Fruit fly (Drosophila melanogaster) whole organism, wandering third instar larva: ENCODE results near the gene mora.

ENCODE experiments used
- Abd-B ChIP-seq: fragments of >200 bp; optimal IDR thresholded peaks from 2 replicates; lab custom pipeline; 2017; ENCODE audit warnings: missing biosample characterization, missing genetic modification characterization
- CG32264 ChIP-seq: fragments of 200-800 bp; sonication (Bioruptor generic); optimal IDR thresholded peaks from 2 replicates; lab custom pipeline; 2016; ENCODE audit warnings: missing biosample characterization, missing genetic modification characterization
- CG9705 ChIP-seq: fragments of 200-800 bp; sonication (Bioruptor generic); optimal IDR thresholded peaks from 2 replicates; lab custom pipeline; 2018; ENCODE audit warnings: missing biosample characterization, mild to moderate bottlenecking, missing genetic modification characterization
- Dfd ChIP-seq: fragments of >200 bp; optimal IDR thresholded peaks from 2 replicates; lab custom pipeline; 2017; ENCODE audit warnings: missing biosample characterization, missing genetic modification characterization
- Dif ChIP-seq: fragments of 200-275, 200-300 bp; sonication (Bioruptor generic); optimal IDR thresholded peaks from 2 replicates; lab custom pipeline; 2018; ENCODE audit warnings: missing biosample characterization, missing genetic modification characterization; ENCODE audit not compliant: partially characterized antibody
- GATAd ChIP-seq: sonication (Bioruptor generic); optimal IDR thresholded peaks from 2 replicates; lab custom pipeline; 2016; ENCODE audit warnings: missing biosample characterization, missing genetic modification characterization
- HLH106 ChIP-seq: fragments of 200-800 bp; optimal IDR thresholded peaks from 3 replicates; lab custom pipeline; 2019; ENCODE audit warnings: missing biosample characterization, mild to moderate bottlenecking, missing genetic modification characterization, moderate library complexity
- Hnf4 ChIP-seq: fragments of 200-800 bp; sonication (Bioruptor generic); optimal IDR thresholded peaks from 2 replicates; lab custom pipeline; 2016; ENCODE audit warnings: missing biosample characterization, mild to moderate bottlenecking, missing genetic modification characterization
- Hr78 ChIP-seq: fragments of >200 bp; optimal IDR thresholded peaks from 2 replicates; lab custom pipeline; 2017; ENCODE audit warnings: missing biosample characterization, missing genetic modification characterization
- Hr83 ChIP-seq: fragments of 200-300 bp; sonication (Bioruptor generic); optimal IDR thresholded peaks from 2 replicates; lab custom pipeline; 2016; ENCODE audit warnings: missing biosample characterization, mild to moderate bottlenecking, missing genetic modification characterization, moderate library complexity; ENCODE audit not compliant: poor library complexity, severe bottlenecking
- Jra ChIP-seq: sonication (Bioruptor generic); optimal IDR thresholded peaks from 2 replicates; lab custom pipeline; 2016; ENCODE audit warnings: missing biosample characterization, missing genetic modification characterization
- Mio ChIP-seq: sonication (Bioruptor generic); optimal IDR thresholded peaks from 2 replicates; lab custom pipeline; 2016; ENCODE audit warnings: missing biosample characterization, missing genetic modification characterization
- Myc ChIP-seq: fragments of >200 bp; optimal IDR thresholded peaks from 2 replicates; lab custom pipeline; 2017
- N ChIP-seq: fragments of >200 bp; optimal IDR thresholded peaks from 2 replicates; lab custom pipeline; 2018; ENCODE audit warnings: missing biosample characterization, missing external identifiers, missing genetic modification characterization
- OdsH ChIP-seq: fragments of 200-800 bp; sonication (Bioruptor generic); optimal IDR thresholded peaks from 2 replicates; lab custom pipeline; 2016; ENCODE audit warnings: missing biosample characterization, mild to moderate bottlenecking, missing genetic modification characterization
- Rel ChIP-seq, 2 experiments: fragments of 200-800 bp; sonication (Bioruptor generic) in 1 of 2; optimal IDR thresholded peaks; 2 replicates in 1 of 2; 3 replicates in 1 of 2; lab custom pipeline; 2016 to 2019; ENCODE audit warnings: mild to moderate bottlenecking in 2 of 2, missing biosample characterization in 2 of 2, missing genetic modification characterization in 2 of 2, moderate library complexity in 1 of 2
- Vsx2 ChIP-seq: fragments of 200-300, 225-300 bp; sonication (Bioruptor generic); optimal IDR thresholded peaks from 2 replicates; lab custom pipeline; 2018; ENCODE audit warnings: missing biosample characterization, missing genetic modification characterization; ENCODE audit not compliant: partially characterized antibody
- brk ChIP-seq: fragments of 200-800 bp; sonication (Bioruptor generic); optimal IDR thresholded peaks from 2 replicates; lab custom pipeline; 2016; ENCODE audit warnings: missing biosample characterization, mild to moderate bottlenecking, missing genetic modification characterization
- dl ChIP-seq, 2 experiments: fragments of 175-275, 200-275 bp in 1 of 2; fragments of 200-275 bp in 1 of 2; sonication (Bioruptor generic); optimal IDR thresholded peaks; lab custom pipeline; 2018; ENCODE audit warnings: mild to moderate bottlenecking in 2 of 2, missing biosample characterization in 2 of 2, missing genetic modification characterization in 2 of 2, moderate library complexity in 2 of 2; ENCODE audit not compliant: partially characterized antibody in 2 of 2, insufficient read depth in 1 of 2
- dmrt93B ChIP-seq: fragments of 200-800 bp; sonication (Bioruptor generic); optimal IDR thresholded peaks from 2 replicates; lab custom pipeline; 2018; ENCODE audit warnings: missing biosample characterization, mild to moderate bottlenecking, missing genetic modification characterization
- dsf ChIP-seq: sonication (Bioruptor generic); optimal IDR thresholded peaks from 2 replicates; lab custom pipeline; 2016; ENCODE audit warnings: missing biosample characterization, missing genetic modification characterization, borderline replicate concordance
- ey ChIP-seq: fragments of 200-800 bp; sonication (Bioruptor generic); optimal IDR thresholded peaks from 2 replicates; lab custom pipeline; 2016; ENCODE audit warnings: missing biosample characterization, missing genetic modification characterization
- foxo ChIP-seq, 2 experiments: fragments of 200-800 bp; sonication (Bioruptor generic); optimal IDR thresholded peaks; 2 replicates in 1 of 2; 3 replicates in 1 of 2; lab custom pipeline; 2016 to 2017; ENCODE audit warnings: missing biosample characterization in 2 of 2, missing genetic modification characterization in 2 of 2
- h ChIP-seq: fragments of 200-800 bp; sonication (Bioruptor generic); optimal IDR thresholded peaks from 3 replicates; lab custom pipeline; 2016; ENCODE audit warnings: missing biosample characterization, mild to moderate bottlenecking, missing genetic modification characterization
- lola ChIP-seq: fragments of >200 bp; optimal IDR thresholded peaks from 2 replicates; lab custom pipeline; 2017; ENCODE audit warnings: missing biosample characterization, missing genetic modification characterization
- pan ChIP-seq: fragments of >200 bp; optimal IDR thresholded peaks from 2 replicates; lab custom pipeline; 2017
- psq ChIP-seq: fragments of 200-800 bp; sonication (Bioruptor generic); optimal IDR thresholded peaks from 3 replicates; lab custom pipeline; 2017; ENCODE audit warnings: missing biosample characterization, mild to moderate bottlenecking, missing genetic modification characterization, moderate library complexity
- rgr ChIP-seq: fragments of 200-800 bp; sonication (Bioruptor generic); optimal IDR thresholded peaks from 3 replicates; lab custom pipeline; 2016; ENCODE audit warnings: missing biosample characterization, mild to moderate bottlenecking, missing genetic modification characterization
- sv ChIP-seq: fragments of 200-800 bp; sonication (Bioruptor generic); optimal IDR thresholded peaks from 3 replicates; lab custom pipeline; 2016; ENCODE audit warnings: missing biosample characterization, missing genetic modification characterization
- tai ChIP-seq: sonication (Bioruptor generic); optimal IDR thresholded peaks from 2 replicates; lab custom pipeline; 2016; ENCODE audit warnings: missing biosample characterization, missing genetic modification characterization
- woc ChIP-seq: sonication (Bioruptor generic); optimal IDR thresholded peaks from 2 replicates; lab custom pipeline; 2016; ENCODE audit warnings: missing biosample characterization, mild to moderate bottlenecking, missing genetic modification characterization

mora gene

dm6 chr3R:24230423-24231205 is 44.5 kb downstream of the mora start, which contains the start of gene mask (continued):
- TF ChIP-seq GATAd (GFP tag; lab: Kevin White, UChicago) (no peak), Dfd (no peak), h (GFP tag; lab: Kevin White, UChicago) (peak; percentile 77), Rel (GFP tag; optimal IDR thresholded peaks at IDR 0.05; lab: Kevin White, UChicago) (no peak), Rel (tag; optimal IDR thresholded peaks at IDR 0.05; lab: Kevin White, UChicago) (peak; percentile 40), pan (lab: Kevin White, UChicago) (no peak), ey (GFP tag; lab: Kevin White, UChicago) (peak; percentile 50), Myc (no peak), dl (GFP tag; optimal IDR thresholded peaks at IDR 0.05; lab: Kevin White, UChicago; ENCODE audit: insufficient read depth in 1 of 2, partially characterized antibody in 2 of 2) (no peak)

dm6 chr3R:24231206-24231502 is 45.0 kb downstream of the mora start:
- peak; percentile 2 for TF ChIP-seq h (GFP tag; lab: Kevin White, UChicago)
- TF ChIP-seq dmrt93B (GFP tag; lab: Kevin White, UChicago) = no peak
- peak; percentile 59 for TF ChIP-seq N
- TF ChIP-seq Vsx2 = no peak
- peak; percentile 56 for TF ChIP-seq Dfd
- TF ChIP-seq psq (GFP tag; lab: Kevin White, UChicago) = peak; percentile 96
- TF ChIP-seq Hnf4 = peak; percentile 14
- peak; percentile 59 for TF ChIP-seq Hr83
- TF ChIP-seq rgr (GFP tag; lab: Kevin White, UChicago) = peak; percentile 39
- TF ChIP-seq Jra (GFP tag; lab: Kevin White, UChicago) = peak; percentile 35
- no peak for TF ChIP-seq brk (GFP tag; lab: Kevin White, UChicago)
- peak; percentile 7 for TF ChIP-seq Dif

- TF ChIP-seq tai = no peak
- no peak for TF ChIP-seq GATAd (GFP tag; lab: Kevin White, UChicago)
- no peak for TF ChIP-seq dsf (GFP tag; lab: Kevin White, UChicago)
- no peak for TF ChIP-seq Dfd
- no peak for TF ChIP-seq HLH106 (tag; lab: Kevin White, UChicago)
- no peak for TF ChIP-seq sv (GFP tag; lab: Kevin White, UChicago)
- no peak for TF ChIP-seq rgr (GFP tag; lab: Kevin White, UChicago)
- no peak for TF ChIP-seq Dif
- no peak for TF ChIP-seq Abd-B (GFP tag; lab: Kevin White, UChicago)
- no peak for TF ChIP-seq lola
- no peak for TF ChIP-seq foxo (GFP tag; optimal IDR thresholded peaks at IDR 0.05; lab: Kevin White, UChicago)
- no peak for TF ChIP-seq dmrt93B (GFP tag; lab: Kevin White, UChicago)
- TF ChIP-seq Mio = no peak
- TF ChIP-seq Rel (GFP tag; optimal IDR thresholded peaks at IDR 0.05; lab: Kevin White, UChicago) = no peak
- no peak for TF ChIP-seq Rel (tag; optimal IDR thresholded peaks at IDR 0.05; lab: Kevin White, UChicago)
- TF ChIP-seq OdsH (GFP tag; lab: Kevin White, UChicago) = no peak
- no peak for TF ChIP-seq N
- no peak for TF ChIP-seq Myc
- no peak for TF ChIP-seq Hnf4
- no peak for TF ChIP-seq CG32264 (GFP tag; lab: Kevin White, UChicago)
Measured at dm6 chr3R:24231914-24232313, 45.8 kb downstream of the mora start.

- TF ChIP-seq Mio (no peak), foxo (GFP tag; optimal IDR thresholded peaks at IDR 0.05; lab: Kevin White, UChicago) (no peak), brk (GFP tag; lab: Kevin White, UChicago) (no peak), Hr78 (GFP tag; lab: Kevin White, UChicago) (no peak), CG9705 (GFP tag; lab: Kevin White, UChicago) (no peak), Rel (GFP tag; optimal IDR thresholded peaks at IDR 0.05; lab: Kevin White, UChicago) (no peak), Rel (tag; optimal IDR thresholded peaks at IDR 0.05; lab: Kevin White, UChicago) (peak; percentile 90), Vsx2 (no peak), dsf (GFP tag; lab: Kevin White, UChicago) (no peak), woc (GFP tag; lab: Kevin White, UChicago) (no peak), psq (GFP tag; lab: Kevin White, UChicago) (peak; percentile 86)
Measured at dm6 chr3R:24233366-24234161, 47.4 kb downstream of the mora start.
